Worm (Caenorhabditis elegans): ENCODE measurements around the gene ins-9.

The ins-9 gene

DNA sequence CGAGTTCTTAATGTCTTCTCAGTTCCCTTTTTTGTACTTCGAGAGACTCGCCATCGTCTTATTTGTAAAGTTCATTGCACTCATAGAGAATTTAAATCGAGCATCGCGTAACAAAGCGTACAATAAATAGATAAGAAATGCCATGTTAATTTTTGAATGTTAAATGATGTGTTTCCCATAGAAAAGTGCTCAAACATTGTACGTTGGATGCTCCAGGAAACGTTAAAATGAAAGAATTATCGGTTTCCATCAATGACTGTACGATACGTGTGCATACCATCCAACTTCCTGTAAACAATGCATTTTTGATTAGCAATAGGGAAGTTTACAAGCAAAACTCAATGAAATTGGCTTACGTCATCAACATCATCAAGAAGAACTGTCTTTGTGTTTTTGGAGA is 45.8 kb downstream of the ins-9 start:
- TF ChIP-seq dao-5 (tag; optimal IDR thresholded peaks at IDR 0.05): no peak
- no peak for TF ChIP-seq him-1 (tag; optimal IDR thresholded peaks at IDR 0.05)
- no peak for TF ChIP-seq W03F9.2 (tag; optimal IDR thresholded peaks at IDR 0.05)

DNA sequence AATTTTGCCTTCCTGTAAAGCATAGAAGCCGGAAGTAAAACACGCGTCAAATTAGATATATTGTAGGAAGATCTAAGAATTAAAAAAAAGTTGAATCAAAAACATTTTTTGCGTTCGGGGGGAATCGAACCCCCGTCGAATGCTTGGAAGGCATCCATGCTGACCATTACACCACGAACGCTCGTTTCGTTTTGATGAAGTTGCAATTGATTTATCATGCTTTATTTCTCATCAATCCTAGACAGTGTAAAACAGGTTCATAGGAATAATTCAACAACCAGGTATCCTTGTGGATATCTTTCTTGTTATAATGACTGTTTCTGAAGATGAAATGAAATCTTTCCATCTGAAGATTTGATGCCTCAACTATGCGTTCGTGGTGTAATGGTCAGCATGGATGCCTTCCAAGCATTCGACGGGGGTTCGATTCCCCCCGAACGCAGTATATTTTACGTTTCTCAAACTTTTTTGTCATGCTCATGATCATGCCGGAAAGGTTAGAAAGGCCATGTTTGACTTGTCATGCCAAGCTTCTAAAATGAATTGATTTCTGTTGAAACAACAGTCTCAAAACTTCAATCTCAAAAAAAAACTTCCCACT is 46.5 kb downstream of the ins-9 start:
- TF ChIP-seq him-1 (tag; optimal IDR thresholded peaks at IDR 0.05): no peak

DNA sequence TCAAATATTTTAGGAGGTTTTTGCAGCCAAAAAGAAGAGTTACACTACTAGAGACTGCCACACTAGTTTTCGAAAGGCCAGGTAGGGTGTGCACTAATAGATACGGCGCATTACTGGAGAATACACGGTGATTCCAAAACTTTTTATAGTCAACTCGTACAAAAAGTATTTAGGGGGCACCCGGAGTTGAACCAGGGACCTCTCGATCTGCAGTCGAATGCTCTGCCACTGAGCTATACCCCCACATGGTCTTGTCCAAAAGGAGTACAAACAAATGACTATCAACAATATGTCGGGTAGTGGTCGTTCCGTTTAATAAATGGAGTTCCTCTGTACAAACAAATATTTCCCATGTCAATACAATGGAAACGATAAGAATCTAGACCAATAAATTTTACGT is 48.5 kb downstream of the ins-9 start:
- TF ChIP-seq him-1 (tag; optimal IDR thresholded peaks at IDR 0.05) (no peak), dao-5 (tag; optimal IDR thresholded peaks at IDR 0.05) (no peak), W03F9.2 (tag; optimal IDR thresholded peaks at IDR 0.05) (no peak)

Data from whole organism, L4/young adult.